Worm (Caenorhabditis elegans): ENCODE results near the gene eif-2Bgamma.

- no peak for TF ChIP-seq mes-2 (tag; optimal IDR thresholded peaks at IDR 0.05; ENCODE audit: poor library complexity, severe bottlenecking)
- TF ChIP-seq pqm-1 (tag; optimal IDR thresholded peaks at IDR 0.05): no peak
- no peak for TF ChIP-seq lim-7 (GFP tag; IDR thresholded peaks at IDR 0.05)
- no peak for TF ChIP-seq daf-19 (GFP tag; conservative IDR thresholded peaks at IDR 0.05)
- no peak for TF ChIP-seq unc-39 (tag; optimal IDR thresholded peaks at IDR 0.05)
- TF ChIP-seq nhr-11 (tag; optimal IDR thresholded peaks at IDR 0.05): no peak
- TF ChIP-seq nhr-6 (tag; optimal IDR thresholded peaks at IDR 0.05): no peak
- no peak for TF ChIP-seq mep-1 (tag; optimal IDR thresholded peaks at IDR 0.05)
- TF ChIP-seq snpc-4 (tag; optimal IDR thresholded peaks at IDR 0.05): no peak
- no peak for TF ChIP-seq php-3 (GFP tag; IDR thresholded peaks at IDR 0.05)
- TF ChIP-seq ctbp-1 (GFP tag; IDR thresholded peaks at IDR 0.05): no peak
- no peak for TF ChIP-seq nhr-28 (tag; optimal IDR thresholded peaks at IDR 0.05)
- no peak for TF ChIP-seq daf-16 (GFP tag; optimal IDR thresholded peaks at IDR 0.05)
- TF ChIP-seq daf-16 (tag; optimal IDR thresholded peaks at IDR 0.05): no peak
Observed at ce11 chrII:6967618-6968017, at the start of gene eif-2Bgamma.
